Worm (Caenorhabditis elegans) whole organism, L3 larva: ENCODE measurements around the gene rps-13.
A peak's percentile ranks its signal among the peaks of the same experiment; 100 is the strongest.

Experiments used
- R02D3.7 ChIP-seq: fragments of 150-350 bp; optimal IDR thresholded peaks from 2 replicates; lab custom pipeline; 2014; ENCODE audit warnings: missing biosample characterization, missing genetic modification characterization
- ZK546.5 ChIP-seq: sonication (generic microtip); optimal IDR thresholded peaks from 2 replicates; lab custom pipeline; 2017; ENCODE audit warnings: missing biosample characterization, missing genetic modification characterization
- aly-2 ChIP-seq: fragments of 150-350 bp; optimal IDR thresholded peaks from 2 replicates; lab custom pipeline; 2014; ENCODE audit warnings: missing biosample characterization, missing genetic modification characterization
- ama-1 ChIP-seq: fragments of 150-350 bp; optimal IDR thresholded peaks from 2 replicates; lab custom pipeline; 2018
- ceh-16 ChIP-seq: sonication (generic microtip); optimal IDR thresholded peaks from 2 replicates; lab custom pipeline; 2017; ENCODE audit warnings: missing biosample characterization, missing genetic modification characterization
- ceh-28 ChIP-seq: fragments of 150-350 bp; optimal IDR thresholded peaks from 2 replicates; lab custom pipeline; 2014; ENCODE audit warnings: missing biosample characterization, missing genetic modification reagents, missing genetic modification characterization
- ceh-82 ChIP-seq: fragments of 150-350 bp; optimal IDR thresholded peaks from 2 replicates; lab custom pipeline; 2014; ENCODE audit warnings: missing biosample characterization, missing genetic modification characterization
- ceh-9 ChIP-seq: sonication (generic microtip); optimal IDR thresholded peaks from 2 replicates; lab custom pipeline; 2018; ENCODE audit warnings: missing biosample characterization, missing genetic modification characterization
- daf-12 ChIP-seq: fragments of 150-350 bp; optimal IDR thresholded peaks from 2 replicates; lab custom pipeline; 2014; ENCODE audit warnings: missing biosample characterization, missing genetic modification reagents, missing genetic modification characterization
- egl-27 ChIP-seq: sonication (generic microtip); optimal IDR thresholded peaks from 4 replicates; lab custom pipeline; 2017; ENCODE audit warnings: missing biosample characterization, missing genetic modification reagents, missing genetic modification characterization
- egl-5 ChIP-seq: fragments of 150-350 bp; optimal IDR thresholded peaks from 2 replicates; lab custom pipeline; 2017; ENCODE audit warnings: missing biosample characterization, missing genetic modification reagents, missing genetic modification characterization, inconsistent platforms
- elt-1 ChIP-seq: fragments of 150-350 bp; optimal IDR thresholded peaks from 2 replicates; lab custom pipeline; 2014; ENCODE audit warnings: missing biosample characterization, missing genetic modification characterization
- elt-2 ChIP-seq: sonication (generic microtip); optimal IDR thresholded peaks from 2 replicates; lab custom pipeline; 2016; ENCODE audit warnings: missing genetic modification reagents, mild to moderate bottlenecking, missing genetic modification characterization, missing compliant biosample characterization
- elt-3 ChIP-seq, 3 experiments: fragments of 150-350 bp in 1 of 3; sonication (generic microtip) in 2 of 3; optimal IDR thresholded peaks; 2 replicates in 2 of 3; 4 replicates in 1 of 3; lab custom pipeline; 2014 to 2017; ENCODE audit warnings: missing biosample characterization in 3 of 3, missing genetic modification characterization in 3 of 3
- fkh-10 ChIP-seq: sonication (generic microtip); optimal IDR thresholded peaks from 2 replicates; lab custom pipeline; 2017; ENCODE audit warnings: missing biosample characterization, missing genetic modification reagents, missing genetic modification characterization
- fkh-2 ChIP-seq: fragments of 150-350 bp; optimal IDR thresholded peaks from 2 replicates; lab custom pipeline; 2014; ENCODE audit warnings: missing biosample characterization, missing genetic modification reagents, missing genetic modification characterization
- fos-1 ChIP-seq: fragments of 150-350 bp; optimal IDR thresholded peaks from 2 replicates; lab custom pipeline; 2014; ENCODE audit warnings: missing biosample characterization, missing genetic modification characterization
- hmg-11 ChIP-seq: sonication (generic microtip); optimal IDR thresholded peaks from 2 replicates; lab custom pipeline; 2016; ENCODE audit warnings: missing genetic modification characterization, missing compliant biosample characterization
- jun-1 ChIP-seq: fragments of 150-350 bp; optimal IDR thresholded peaks from 2 replicates; lab custom pipeline; 2014; ENCODE audit warnings: missing biosample characterization, missing genetic modification reagents, missing genetic modification characterization
- lin-15B ChIP-seq: fragments of 150-350 bp; optimal IDR thresholded peaks from 2 replicates; lab custom pipeline; 2014; ENCODE audit warnings: missing biosample characterization, missing genetic modification characterization
- lin-39 ChIP-seq: fragments of 150-350 bp; optimal IDR thresholded peaks from 2 replicates; lab custom pipeline; 2018; ENCODE audit warnings: missing biosample characterization, missing genetic modification reagents, missing genetic modification characterization
- lsy-12 ChIP-seq: sonication (generic microtip); optimal IDR thresholded peaks from 2 replicates; lab custom pipeline; 2016; ENCODE audit warnings: mild to moderate bottlenecking, missing genetic modification characterization, missing compliant biosample characterization
- mdl-1 ChIP-seq: fragments of 150-350 bp; optimal IDR thresholded peaks from 2 replicates; lab custom pipeline; 2014; ENCODE audit warnings: missing biosample characterization, missing genetic modification characterization
- mml-1 ChIP-seq: fragments of 150-350 bp; sonication (generic microtip); optimal IDR thresholded peaks from 3 replicates; lab custom pipeline; 2014; ENCODE audit warnings: missing biosample characterization, missing genetic modification characterization
- nfya-1 ChIP-seq: sonication (generic microtip); optimal IDR thresholded peaks from 2 replicates; lab custom pipeline; 2017; ENCODE audit warnings: missing genetic modification characterization, mild to moderate bottlenecking, missing compliant biosample characterization, antibody characterized with exemption, moderate library complexity; ENCODE audit not compliant: insufficient read depth
- nhr-11 ChIP-seq: fragments of 150-350 bp; optimal IDR thresholded peaks from 2 replicates; lab custom pipeline; 2014; ENCODE audit warnings: missing biosample characterization, missing genetic modification characterization
- nhr-12 ChIP-seq: fragments of 150-350 bp; optimal IDR thresholded peaks from 2 replicates; lab custom pipeline; 2014; ENCODE audit warnings: missing biosample characterization, missing genetic modification characterization
- nhr-25 ChIP-seq: sonication (generic microtip); optimal IDR thresholded peaks from 2 replicates; lab custom pipeline; 2017; ENCODE audit warnings: missing biosample characterization, missing genetic modification characterization
- nhr-28 ChIP-seq: fragments of 150-350 bp; optimal IDR thresholded peaks from 2 replicates; lab custom pipeline; 2014; ENCODE audit warnings: missing biosample characterization, missing genetic modification characterization
- nhr-43 ChIP-seq: sonication (generic microtip); optimal IDR thresholded peaks from 2 replicates; lab custom pipeline; 2016; ENCODE audit warnings: mild to moderate bottlenecking, missing genetic modification characterization, missing compliant biosample characterization; ENCODE audit not compliant: poor library complexity, severe bottlenecking
- nhr-67 ChIP-seq: fragments of 150-350 bp; optimal IDR thresholded peaks from 2 replicates; lab custom pipeline; 2014; ENCODE audit warnings: missing biosample characterization, missing genetic modification characterization
- nhr-76 ChIP-seq: fragments of 150-350 bp; sonication (generic microtip); optimal IDR thresholded peaks from 5 replicates; lab custom pipeline; 2014; ENCODE audit warnings: missing biosample characterization, missing genetic modification characterization
- nhr-77 ChIP-seq: fragments of 150-350 bp; optimal IDR thresholded peaks from 2 replicates; lab custom pipeline; 2014; ENCODE audit warnings: missing biosample characterization, missing genetic modification characterization
- pha-4 ChIP-seq: fragments of 150-350 bp; optimal IDR thresholded peaks from 2 replicates; lab custom pipeline; 2014; ENCODE audit warnings: missing biosample characterization, missing genetic modification reagents, missing genetic modification characterization
- pqm-1 ChIP-seq: fragments of 150-350 bp; optimal IDR thresholded peaks from 2 replicates; lab custom pipeline; 2017; ENCODE audit warnings: missing biosample characterization, missing genetic modification characterization, inconsistent platforms
- sea-2 ChIP-seq: fragments of 150-350 bp; sonication (generic microtip); optimal IDR thresholded peaks from 4 replicates; lab custom pipeline; 2014; ENCODE audit warnings: missing biosample characterization, missing genetic modification reagents, missing genetic modification characterization
- skn-1 ChIP-seq: fragments of 150-350 bp; optimal IDR thresholded peaks from 2 replicates; lab custom pipeline; 2014; ENCODE audit warnings: missing biosample characterization, missing genetic modification characterization
- snpc-4 ChIP-seq: fragments of 150-350 bp; optimal IDR thresholded peaks from 2 replicates; lab custom pipeline; 2014; ENCODE audit warnings: missing biosample characterization, missing genetic modification characterization
- unc-39 ChIP-seq: sonication (generic microtip); optimal IDR thresholded peaks from 4 replicates; lab custom pipeline; 2017; ENCODE audit warnings: missing biosample characterization, missing genetic modification characterization
- unc-62 ChIP-seq: fragments of 150-350 bp; sonication (generic microtip); optimal IDR thresholded peaks from 4 replicates; lab custom pipeline; 2014; ENCODE audit warnings: missing biosample characterization, missing genetic modification reagents, missing genetic modification characterization
- zag-1 ChIP-seq: fragments of 150-350 bp; optimal IDR thresholded peaks from 2 replicates; lab custom pipeline; 2014; ENCODE audit warnings: missing biosample characterization, missing genetic modification characterization
- ztf-11 ChIP-seq: fragments of 150-350 bp; optimal IDR thresholded peaks from 2 replicates; lab custom pipeline; 2014; ENCODE audit warnings: missing biosample characterization, missing genetic modification characterization
- ztf-4 ChIP-seq: fragments of 150-350 bp; optimal IDR thresholded peaks from 2 replicates; lab custom pipeline; 2014; ENCODE audit warnings: missing biosample characterization, missing genetic modification characterization

rps-13 gene

ce11 chrIII:6422721-6423120 is 47.9 kb upstream of the rps-13 start:
- TF ChIP-seq lsy-12 (tag; lab: Kevin White, UChicago) = peak; percentile 2
- TF ChIP-seq ceh-28 (tag; lab: Kevin White, UChicago) = no peak
- peak; percentile 14 for TF ChIP-seq elt-1 (tag; lab: Kevin White, UChicago)
- no peak for TF ChIP-seq unc-62 (GFP tag; lab: Kevin White, UChicago)
- peak; percentile 34 for TF ChIP-seq elt-2
- TF ChIP-seq jun-1 (tag; lab: Kevin White, UChicago) = peak; percentile 10
- TF ChIP-seq ceh-82 (tag; lab: Kevin White, UChicago) = no peak
- TF ChIP-seq sea-2 (GFP tag; lab: Kevin White, UChicago) = no peak
- peak; percentile 85 for TF ChIP-seq pqm-1 (tag; lab: Kevin White, UChicago)

ce11 chrIII:6421973-6422511 is 47.2 kb upstream of the rps-13 start:
- no peak for TF ChIP-seq elt-1 (tag; lab: Kevin White, UChicago)
- peak; percentile 47 for TF ChIP-seq mdl-1
- no peak for TF ChIP-seq nhr-67
- TF ChIP-seq egl-5 = no peak
- TF ChIP-seq zag-1 (tag; lab: Kevin White, UChicago) = no peak
- TF ChIP-seq nhr-28 (tag; lab: Kevin White, UChicago) = no peak
- peak; percentile 19 for TF ChIP-seq pha-4 (tag; lab: Kevin White, UChicago)
- TF ChIP-seq nhr-11 (tag; lab: Kevin White, UChicago) = no peak
- TF ChIP-seq pqm-1 (tag; lab: Kevin White, UChicago) = peak; percentile 89
- no peak for TF ChIP-seq unc-39
- TF ChIP-seq lin-39 (tag; lab: Kevin White, UChicago) = no peak
- TF ChIP-seq ceh-9 (tag; lab: Kevin White, UChicago) = no peak
- TF ChIP-seq unc-62 (GFP tag; lab: Kevin White, UChicago) = no peak
- TF ChIP-seq nhr-76 (tag; lab: Kevin White, UChicago) = no peak
- peak in 1 of 3 experiments; percentile 3 for TF ChIP-seq elt-3 (tag; optimal IDR thresholded peaks at IDR 0.05; lab: Kevin White, UChicago)
- TF ChIP-seq skn-1 (tag; lab: Kevin White, UChicago) = no peak
- peak; percentile 91 for TF ChIP-seq elt-2
- TF ChIP-seq nhr-77 = no peak
- peak; percentile 72 for TF ChIP-seq nhr-43 (tag; lab: Kevin White, UChicago)

- TF ChIP-seq jun-1 (tag; lab: Kevin White, UChicago) = no peak
- no peak for TF ChIP-seq mml-1 (tag; lab: Kevin White, UChicago)
- no peak for TF ChIP-seq ceh-28 (tag; lab: Kevin White, UChicago)
- no peak for TF ChIP-seq skn-1 (tag; lab: Kevin White, UChicago)
- no peak for TF ChIP-seq fkh-10 (GFP tag; lab: Kevin White, UChicago)
- TF ChIP-seq lin-15B (tag; lab: Kevin White, UChicago) = no peak
- no peak for TF ChIP-seq ceh-82 (tag; lab: Kevin White, UChicago)
- no peak for TF ChIP-seq daf-12
Observed at ce11 chrIII:6421473-6421872, 46.7 kb upstream of the rps-13 start.

- TF ChIP-seq elt-3 (tag; optimal IDR thresholded peaks at IDR 0.05; lab: Kevin White, UChicago) (peak in 2 of 3 experiments; percentile 19 to 34), snpc-4 (tag; lab: Kevin White, UChicago) (peak; percentile 35), unc-62 (GFP tag; lab: Kevin White, UChicago) (peak; percentile 53), ceh-9 (tag; lab: Kevin White, UChicago) (no peak), ceh-28 (tag; lab: Kevin White, UChicago) (peak; percentile 68), elt-2 (peak; percentile 92), ama-1 (lab: Kevin White, UChicago) (peak; percentile 75), nhr-43 (tag; lab: Kevin White, UChicago) (peak; percentile 96), ztf-4 (tag; lab: Kevin White, UChicago) (no peak), ztf-11 (no peak), fkh-10 (GFP tag; lab: Kevin White, UChicago) (no peak), egl-5 (no peak), nhr-28 (tag; lab: Kevin White, UChicago) (no peak), nhr-25 (tag; lab: Kevin White, UChicago) (peak; percentile 92), egl-27 (peak; percentile 63), nfya-1 (tag; lab: Kevin White, UChicago) (peak; percentile 78), daf-12 (no peak), ZK546.5 (tag; lab: Kevin White, UChicago) (no peak), skn-1 (tag; lab: Kevin White, UChicago) (peak; percentile 76), R02D3.7 (tag; lab: Kevin White, UChicago) (peak; percentile 65), mdl-1 (peak; percentile 95), nhr-77 (peak; percentile 30), lin-15B (tag; lab: Kevin White, UChicago) (peak; percentile 50), hmg-11 (peak; percentile 66), nhr-12 (tag; lab: Kevin White, UChicago) (no peak), ceh-16 (tag; lab: Kevin White, UChicago) (no peak), fos-1 (no peak), pqm-1 (tag; lab: Kevin White, UChicago) (peak; percentile 67), nhr-11 (tag; lab: Kevin White, UChicago) (peak; percentile 30), fkh-2 (tag; lab: Kevin White, UChicago) (no peak), jun-1 (tag; lab: Kevin White, UChicago) (peak; percentile 88), sea-2 (GFP tag; lab: Kevin White, UChicago) (no peak), nhr-76 (tag; lab: Kevin White, UChicago) (no peak), aly-2 (tag; lab: Kevin White, UChicago) (no peak), lsy-12 (tag; lab: Kevin White, UChicago) (peak; percentile 88), unc-39 (no peak)
Observed at ce11 chrIII:6420995-6421404, 46.2 kb upstream of the rps-13 start.
